Fruit fly (Drosophila melanogaster) whole organism, embryonic: ENCODE measurements around the gene CG1542.
A peak's percentile ranks its signal among the peaks of the same experiment; 100 is the strongest.

Experiments used
- Atf-2 ChIP-seq: fragments of 200-800 bp; sonication (Bioruptor generic); optimal IDR thresholded peaks from 2 replicates; lab custom pipeline; 2016; ENCODE audit warnings: missing biosample characterization, missing genetic modification characterization
- CG12219 ChIP-seq: fragments of 200-800 bp; sonication (Bioruptor generic); optimal IDR thresholded peaks from 3 replicates; lab custom pipeline; 2018; ENCODE audit warnings: missing biosample characterization, mild to moderate bottlenecking, missing genetic modification characterization
- CG13894 ChIP-seq: fragments of 200-800 bp; sonication (Bioruptor generic); optimal IDR thresholded peaks from 3 replicates; lab custom pipeline; 2018; ENCODE audit warnings: missing biosample characterization, mild to moderate bottlenecking, missing genetic modification characterization, moderate library complexity
- CG15479 ChIP-seq: fragments of 200-800 bp; sonication (Bioruptor generic); optimal IDR thresholded peaks from 3 replicates; lab custom pipeline; 2019; ENCODE audit warnings: missing biosample characterization, mild to moderate bottlenecking, missing genetic modification characterization, moderate library complexity
- CG16779 ChIP-seq: fragments of 200-800 bp; sonication (Bioruptor generic); IDR thresholded peaks from 2 replicates; pipeline ENCODE4 v1.3.6; 2022; ENCODE audit warnings: missing biosample characterization, missing genetic modification characterization
- CG16863 ChIP-seq: fragments of 200-800 bp; sonication (Bioruptor generic); optimal IDR thresholded peaks from 3 replicates; lab custom pipeline; 2016; ENCODE audit warnings: missing biosample characterization, missing genetic modification characterization
- CG17612 ChIP-seq: fragments of 200-800 bp; sonication (Bioruptor generic); IDR thresholded peaks from 2 replicates; pipeline ENCODE4 v1.3.6; 2022; ENCODE audit warnings: missing biosample characterization, missing genetic modification characterization
- CG34376 ChIP-seq: fragments of 200-800 bp; sonication (Bioruptor generic); optimal IDR thresholded peaks from 2 replicates; lab custom pipeline; 2018; ENCODE audit warnings: missing biosample characterization, mild to moderate bottlenecking, missing genetic modification characterization
- CG4360 ChIP-seq: fragments of 200-800 bp; sonication (Bioruptor generic); IDR thresholded peaks from 2 replicates; pipeline ENCODE4 v1.3.6; 2022; ENCODE audit warnings: missing biosample characterization, missing genetic modification characterization
- CG4404 ChIP-seq: fragments of 200-800 bp; sonication (Bioruptor generic); IDR thresholded peaks from 2 replicates; pipeline ENCODE4 v1.3.6; 2022; ENCODE audit warnings: missing biosample characterization, missing genetic modification characterization
- CG4424 ChIP-seq: fragments of 200-800 bp; sonication (Bioruptor generic); optimal IDR thresholded peaks from 3 replicates; lab custom pipeline; 2016; ENCODE audit warnings: missing biosample characterization, missing genetic modification characterization
- CG8281 ChIP-seq: fragments of 200-800 bp; sonication (Bioruptor generic); optimal IDR thresholded peaks from 2 replicates; lab custom pipeline; 2018; ENCODE audit warnings: missing biosample characterization, mild to moderate bottlenecking, missing genetic modification characterization, moderate library complexity
- Deaf1 ChIP-seq: fragments of 200-800 bp; optimal IDR thresholded peaks from 3 replicates; lab custom pipeline; 2019; ENCODE audit warnings: missing biosample characterization, mild to moderate bottlenecking, missing genetic modification characterization, moderate library complexity
- Dfd ChIP-seq, 2 experiments: fragments of >200 bp; optimal IDR thresholded peaks; 2 replicates each; lab custom pipeline; 2017; ENCODE audit warnings: missing biosample characterization in 2 of 2, missing genetic modification characterization in 2 of 2
- Dip3 ChIP-seq: fragments of 200-800 bp; sonication (Bioruptor generic); optimal IDR thresholded peaks from 3 replicates; lab custom pipeline; 2016; ENCODE audit warnings: missing biosample characterization, missing genetic modification characterization
- Dll ChIP-seq: fragments of 200-800 bp; sonication (Bioruptor generic); IDR thresholded peaks from 4 replicates; pipeline ENCODE4 v1.3.6; 2022; ENCODE audit warnings: missing biosample characterization, missing genetic modification characterization; ENCODE audit not compliant: partially characterized antibody
- Doc3 ChIP-seq: fragments of 200-800 bp; sonication (Bioruptor generic); IDR thresholded peaks from 3 replicates; pipeline ENCODE4 v1.3.6; 2022; ENCODE audit warnings: missing biosample characterization, missing genetic modification characterization; ENCODE audit not compliant: partially characterized antibody
- HLH54F ChIP-seq: fragments of 200-800 bp; sonication (Bioruptor generic); optimal IDR thresholded peaks from 3 replicates; lab custom pipeline; 2016; ENCODE audit warnings: missing biosample characterization, missing genetic modification characterization
- Hey ChIP-seq: fragments of 200-800 bp; sonication (Bioruptor generic); optimal IDR thresholded peaks from 3 replicates; lab custom pipeline; 2018; ENCODE audit warnings: missing biosample characterization, mild to moderate bottlenecking, missing genetic modification characterization
- Med ChIP-seq: fragments of 200-800 bp; sonication (Bioruptor generic); peaks from one replicate; lab custom pipeline; 2016; ENCODE audit warnings: missing biosample characterization, missing genetic modification characterization, mild to moderate bottlenecking, inconsistent platforms, moderate library complexity
- Pdp1 ChIP-seq, 2 experiments: fragments of 200-800 bp; sonication (Bioruptor generic); optimal IDR thresholded peaks; 3 replicates each; lab custom pipeline; 2016; ENCODE audit warnings: missing biosample characterization in 2 of 2, missing genetic modification characterization in 2 of 2, mild to moderate bottlenecking in 1 of 2, moderate library complexity in 1 of 2
- Rfx ChIP-seq: fragments of 200-800 bp; sonication (Bioruptor generic); IDR thresholded peaks from 2 replicates; pipeline ENCODE4 v1.3.6; 2022; ENCODE audit warnings: missing biosample characterization, missing genetic modification characterization
- Side ChIP-seq: fragments of 200-800 bp; sonication (Bioruptor generic); optimal IDR thresholded peaks from 2 replicates; lab custom pipeline; 2016; ENCODE audit warnings: missing biosample characterization, missing genetic modification characterization
- ab ChIP-seq: fragments of 200-800 bp; sonication (Bioruptor generic); optimal IDR thresholded peaks from 2 replicates; lab custom pipeline; 2016; ENCODE audit warnings: missing biosample characterization, missing genetic modification characterization
- abd-A ChIP-seq: fragments of 200-800 bp; sonication (Bioruptor generic); optimal IDR thresholded peaks from 3 replicates; lab custom pipeline; 2019; ENCODE audit warnings: missing biosample characterization, mild to moderate bottlenecking, missing genetic modification characterization, moderate library complexity
- amos ChIP-seq: fragments of 200-800 bp; sonication (Bioruptor generic); IDR thresholded peaks from 2 replicates; pipeline ENCODE4 v1.3.6; 2022; ENCODE audit warnings: missing biosample characterization, missing genetic modification characterization; ENCODE audit not compliant: partially characterized antibody
- ash1 ChIP-seq: fragments of 200-800 bp; sonication (Bioruptor generic); optimal IDR thresholded peaks from 2 replicates; lab custom pipeline; 2018; ENCODE audit warnings: missing biosample characterization, mild to moderate bottlenecking, missing genetic modification characterization
- cad ChIP-seq: fragments of >200 bp; optimal IDR thresholded peaks from 2 replicates; lab custom pipeline; 2017; ENCODE audit warnings: missing biosample characterization, missing genetic modification characterization
- chinmo ChIP-seq: fragments of 200-800 bp; sonication (Bioruptor generic); IDR thresholded peaks from 4 replicates; pipeline ENCODE4 v1.3.6; 2022; ENCODE audit warnings: missing biosample characterization, missing genetic modification characterization; ENCODE audit not compliant: partially characterized antibody
- crol ChIP-seq: fragments of 200-800 bp; sonication (Bioruptor generic); IDR thresholded peaks from 2 replicates; pipeline ENCODE4 v1.3.6; 2022; ENCODE audit warnings: missing biosample characterization, missing genetic modification characterization
- dysf ChIP-seq: fragments of 200-800 bp; sonication (Bioruptor generic); IDR thresholded peaks from 3 replicates; pipeline ENCODE4 v1.3.6; 2022; ENCODE audit warnings: missing biosample characterization, missing genetic modification characterization
- exex ChIP-seq: fragments of 200-800 bp; sonication (Bioruptor generic); optimal IDR thresholded peaks from 4 replicates; lab custom pipeline; 2018; ENCODE audit warnings: missing biosample characterization, mild to moderate bottlenecking, missing genetic modification characterization, moderate library complexity
- hkb ChIP-seq, 2 experiments: fragments of 200-800 bp in 1 of 2; fragments of >200 bp in 1 of 2; sonication (Bioruptor generic) in 1 of 2; IDR thresholded peaks in 1 of 2; optimal IDR thresholded peaks in 1 of 2; 2 replicates each; pipeline versions ENCODE4 v1.3.6 to Lab custom; 2017 to 2022; ENCODE audit warnings: missing biosample characterization in 1 of 2, missing genetic modification characterization in 1 of 2
- mirr ChIP-seq: fragments of 200-800 bp; sonication (Bioruptor generic); optimal IDR thresholded peaks from 3 replicates; lab custom pipeline; 2018; ENCODE audit warnings: missing biosample characterization, mild to moderate bottlenecking, missing genetic modification characterization
- nom ChIP-seq: fragments of 200-800 bp; sonication (Bioruptor generic); optimal IDR thresholded peaks from 2 replicates; lab custom pipeline; 2017; ENCODE audit warnings: missing biosample characterization, missing genetic modification characterization, mild to moderate bottlenecking, moderate library complexity, missing genetic modification reagents
- prd ChIP-seq, 3 experiments: fragments of >200 bp in 2 of 3; fragments of 200-800 bp in 1 of 3; sonication (Bioruptor generic) in 1 of 3; optimal IDR thresholded peaks in 2 of 3; IDR thresholded peaks in 1 of 3; 2 replicates in 2 of 3; 3 replicates in 1 of 3; pipeline versions ENCODE4 v1.3.6 to Lab custom; 2017 to 2022; ENCODE audit warnings: missing biosample characterization in 1 of 3, missing genetic modification characterization in 1 of 3
- rib ChIP-seq: fragments of 200-800 bp; sonication (Bioruptor generic); IDR thresholded peaks from 2 replicates; pipeline ENCODE4 v1.3.6; 2022; ENCODE audit warnings: missing biosample characterization, missing genetic modification characterization
- sc ChIP-seq, 3 experiments: fragments of >200 bp in 2 of 3; fragments of 200-800 bp in 1 of 3; sonication (Bioruptor generic) in 1 of 3; optimal IDR thresholded peaks; 2 replicates in 2 of 3; 3 replicates in 1 of 3; lab custom pipeline; 2017; ENCODE audit warnings: mild to moderate bottlenecking in 1 of 3, missing biosample characterization in 1 of 3, missing genetic modification characterization in 1 of 3, missing genetic modification reagents in 1 of 3
- scrt ChIP-seq: fragments of 200-800 bp; sonication (Bioruptor generic); optimal IDR thresholded peaks from 2 replicates; lab custom pipeline; 2018; ENCODE audit warnings: missing biosample characterization, mild to moderate bottlenecking, missing genetic modification characterization, moderate library complexity
- sob ChIP-seq: fragments of 200-800 bp; sonication (Bioruptor generic); IDR thresholded peaks from 2 replicates; pipeline ENCODE4 v1.3.6; 2022; ENCODE audit warnings: missing biosample characterization, missing genetic modification characterization
- sug ChIP-seq: fragments of 200-800 bp; optimal IDR thresholded peaks from 2 replicates; lab custom pipeline; 2019; ENCODE audit warnings: missing biosample characterization, mild to moderate bottlenecking, missing genetic modification characterization, moderate library complexity
- zen ChIP-seq: fragments of 200-800 bp; sonication (Bioruptor generic); optimal IDR thresholded peaks from 3 replicates; lab custom pipeline; 2018; ENCODE audit warnings: missing biosample characterization, mild to moderate bottlenecking, missing genetic modification characterization, moderate library complexity

Gene CG1542

DNA sequence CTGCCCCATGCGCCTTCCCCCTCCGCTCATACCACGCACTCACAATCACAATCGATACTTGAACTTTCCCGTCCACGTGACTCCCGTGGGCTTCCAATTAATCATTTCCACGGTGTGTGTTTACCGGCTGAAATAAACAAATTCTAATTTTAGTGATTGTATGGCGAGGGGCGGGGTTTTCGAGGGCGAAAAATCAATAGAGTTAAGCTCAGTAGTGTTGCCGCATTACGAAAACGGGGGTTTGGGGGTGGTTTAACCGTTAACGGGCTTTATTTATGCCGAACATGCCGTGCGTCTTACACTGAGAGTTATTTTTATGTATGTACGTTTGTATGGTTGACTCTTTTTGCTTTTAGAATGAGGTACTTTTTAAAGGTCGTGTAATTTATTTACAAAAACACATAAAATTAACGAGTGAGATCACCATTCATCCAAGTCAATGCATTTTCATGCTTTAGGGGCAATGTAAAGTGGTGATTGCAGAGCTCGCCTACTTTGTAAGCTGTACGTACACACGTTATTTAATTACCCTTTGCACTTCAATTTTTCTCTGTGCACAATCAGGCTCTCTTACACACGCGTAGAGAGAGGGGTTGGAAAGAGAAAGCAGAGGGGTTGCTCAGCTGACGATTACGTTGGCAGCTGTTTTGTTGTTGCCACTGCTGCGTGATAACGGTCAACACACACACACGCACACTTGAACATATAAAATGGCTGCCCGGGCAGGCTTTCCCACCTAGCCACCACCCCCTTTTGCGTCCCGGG, 9.0 kb downstream of the CG1542 start (continued):
- TF ChIP-seq hkb (optimal IDR thresholded peaks at IDR 0.05; lab: Kevin White, UChicago) (peak; percentile 2), hkb (GFP tag; IDR thresholded peaks at IDR 0.05; lab: Robert Waterston, UW) (no peak), CG12219 (GFP tag; lab: Kevin White, UChicago) (peak; percentile 89), CG16863 (GFP tag; lab: Kevin White, UChicago) (peak; percentile 86)

DNA sequence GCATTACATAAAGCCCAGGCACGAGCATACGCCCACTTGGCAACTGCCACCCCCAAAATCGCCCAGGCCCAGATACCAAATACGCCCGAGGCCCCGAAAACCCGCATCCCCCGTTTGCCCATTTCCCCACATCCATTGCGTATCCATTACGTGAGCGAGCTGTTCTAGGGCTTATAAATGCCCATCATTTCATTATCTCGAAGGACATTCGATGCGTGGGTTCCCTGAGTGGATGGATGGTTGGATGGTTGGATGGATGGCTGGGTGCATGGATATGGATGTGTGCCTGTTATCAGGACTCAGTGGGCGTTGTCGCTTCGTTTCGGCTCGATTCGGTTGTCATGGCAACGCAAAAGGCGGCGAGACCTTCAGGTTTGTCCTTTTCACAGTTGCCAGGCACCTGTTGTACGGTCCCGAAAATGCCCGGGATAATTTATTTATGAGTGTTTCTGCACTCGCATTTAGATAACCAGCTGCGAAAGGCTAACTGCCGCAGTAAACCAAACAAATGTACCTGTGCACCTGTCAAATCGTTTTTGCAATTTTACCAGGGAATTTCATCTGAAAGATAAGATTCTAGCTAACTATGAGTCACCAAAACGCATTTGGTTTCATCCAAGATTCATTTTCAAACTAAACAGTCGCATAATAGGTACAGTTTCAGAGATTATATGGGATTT, 9.8 kb downstream of the CG1542 start:
- TF ChIP-seq nom (GFP tag; lab: Kevin White, UChicago) (no peak), CG4360 (GFP tag; lab: Robert Waterston, UW) (0 out of 2 replicates have a peak, but pooled peaks have one; percentile 2), chinmo (GFP tag; lab: Robert Waterston, UW) (0 out of 4 replicates have a peak, but pooled peaks have one; percentile 3), Atf-2 (GFP tag; lab: Kevin White, UChicago) (no peak), CG15479 (GFP tag; lab: Kevin White, UChicago) (peak; percentile 77), scrt (peak; percentile 89), abd-A (tag; lab: Kevin White, UChicago) (peak; percentile 98), sc (optimal IDR thresholded peaks at IDR 0.05; lab: Kevin White, UChicago) (no peak), sc (GFP tag; optimal IDR thresholded peaks at IDR 0.05; lab: Kevin White, UChicago) (no peak), dysf (no peak), Side (GFP tag; lab: Kevin White, UChicago) (no peak), sob (GFP tag; lab: Robert Waterston, UW) (no peak), HLH54F (GFP tag; lab: Kevin White, UChicago) (no peak), CG17612 (GFP tag; lab: Robert Waterston, UW) (no peak), Rfx (GFP tag; lab: Robert Waterston, UW) (peak; percentile 57; the same call in 1 of the 2 replicates), CG4404 (GFP tag; lab: Robert Waterston, UW) (no peak), Dfd (GFP tag; optimal IDR thresholded peaks at IDR 0.05; lab: Kevin White, UChicago) (no peak), Doc3 (GFP tag; lab: Robert Waterston, UW) (no peak), zen (peak; percentile 62), CG4424 (no peak), cad (peak; percentile 78), CG16779 (GFP tag; lab: Robert Waterston, UW) (peak; percentile 9; the same call in 1 of the 2 replicates), CG34376 (GFP tag; lab: Kevin White, UChicago) (no peak), CG13894 (tag; lab: Kevin White, UChicago) (peak; percentile 93), amos (peak; percentile 21; the same call in 1 of the 2 replicates), CG8281 (tag; lab: Kevin White, UChicago) (peak; percentile 26), Deaf1 (tag; lab: Kevin White, UChicago) (peak; percentile 8), Hey (tag; lab: Kevin White, UChicago) (peak; percentile 33), Med (GFP tag; lab: Kevin White, UChicago) (peak; percentile 23)

- 0 out of 4 replicates have a peak, but pooled peaks have one; percentile 1 for TF ChIP-seq Dll (GFP tag; lab: Robert Waterston, UW)
- TF ChIP-seq ab (GFP tag; lab: Kevin White, UChicago) = no peak
- TF ChIP-seq crol (GFP tag; lab: Robert Waterston, UW) = peak; percentile 58
- peak in 1 of 2 experiments; percentile 22 for TF ChIP-seq Pdp1 (GFP tag; optimal IDR thresholded peaks at IDR 0.05; lab: Kevin White, UChicago)
- no peak for TF ChIP-seq rib (GFP tag; lab: Robert Waterston, UW)
- peak; percentile 48 for TF ChIP-seq sug (tag; lab: Kevin White, UChicago)
- no peak for TF ChIP-seq Dip3
- no peak for TF ChIP-seq ash1 (GFP tag; lab: Kevin White, UChicago)
- peak; percentile 64 for TF ChIP-seq CG15479 (GFP tag; lab: Kevin White, UChicago)
- TF ChIP-seq exex = peak; percentile 80
- TF ChIP-seq prd (optimal IDR thresholded peaks at IDR 0.05; lab: Kevin White, UChicago) = no peak
- TF ChIP-seq prd (GFP tag; IDR thresholded peaks at IDR 0.05; lab: Robert Waterston, UW) = no peak
- peak; percentile 19 for TF ChIP-seq mirr
These were observed 11.0 kb downstream of the CG1542 start for dm6 chr3R:31223971-31224860.
